Fruit fly (Drosophila melanogaster): ENCODE measurements around the gene Rfk.
A peak's percentile ranks its signal among the peaks of the same experiment; 100 is the strongest.

Gene Rfk

DNA sequence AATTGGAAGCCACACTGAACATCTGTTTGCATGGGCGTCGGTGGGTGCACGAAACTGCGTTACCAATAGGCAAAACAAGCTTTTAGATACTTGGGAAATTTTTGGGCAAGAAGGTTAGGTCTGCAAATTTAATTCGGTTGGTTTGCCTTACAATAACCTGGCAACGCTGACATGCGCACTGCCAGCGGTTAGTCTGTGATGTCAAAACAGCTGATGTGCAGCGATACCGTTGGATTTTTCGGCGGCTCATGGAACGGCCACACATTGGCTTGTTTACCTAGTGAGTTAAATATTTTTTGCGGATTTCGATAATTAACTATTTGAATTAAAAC is 26.3 kb downstream of the Rfk start, which contains the start of gene ArgRS-m (continued):
- TF ChIP-seq ara (GFP tag; IDR thresholded peaks at IDR 0.05) (no peak), nau (GFP tag; optimal IDR thresholded peaks at IDR 0.05) (no peak), da (GFP tag; optimal IDR thresholded peaks at IDR 0.05) (no peak), CG12942 (GFP tag; optimal IDR thresholded peaks at IDR 0.05) (peak; percentile 33), Dbx (GFP tag; IDR thresholded peaks at IDR 0.05) (peak; percentile 39; the same call in 1 of the 3 replicates), CG7987 (GFP tag; optimal IDR thresholded peaks at IDR 0.05) (no peak), br (optimal IDR thresholded peaks at IDR 0.05) (no peak), shn (GFP tag; optimal IDR thresholded peaks at IDR 0.05) (peak; percentile 52), Ada2b (GFP tag; IDR thresholded peaks at IDR 0.05) (no peak), crp (GFP tag; optimal IDR thresholded peaks at IDR 0.05) (peak; percentile 67 to 98), Awh (GFP tag; IDR thresholded peaks at IDR 0.05) (no peak), CG16779 (GFP tag; IDR thresholded peaks at IDR 0.05) (no peak), CG7786 (GFP tag; optimal IDR thresholded peaks at IDR 0.05) (peak; percentile 73), h (optimal IDR thresholded peaks at IDR 0.05) (no peak), fd3F (GFP tag; optimal IDR thresholded peaks at IDR 0.05) (peak; percentile 37), sisA (GFP tag; IDR thresholded peaks at IDR 0.05) (peak; percentile 31; the same call in 1 of the 2 replicates), C15 (GFP tag; IDR thresholded peaks at IDR 0.05) (no peak), Hr3 (GFP tag; optimal IDR thresholded peaks at IDR 0.05) (peak; percentile 47), Stat92E (GFP tag; optimal IDR thresholded peaks at IDR 0.05) (peak in 1 of 3 experiments; percentile 10), CG6683 (GFP tag; optimal IDR thresholded peaks at IDR 0.05) (peak; percentile 5), CG10267 (tag; optimal IDR thresholded peaks at IDR 0.05) (peak; percentile 50), HLH54F (GFP tag; optimal IDR thresholded peaks at IDR 0.05) (peak; percentile 69), CG8388 (GFP tag; optimal IDR thresholded peaks at IDR 0.05) (no peak), sna (GFP tag; IDR thresholded peaks at IDR 0.05; ENCODE audit: partially characterized antibody) (peak; percentile 44; the same call in 1 of the 2 replicates), caup (GFP tag; optimal IDR thresholded peaks at IDR 0.05; ENCODE audit: severe bottlenecking) (peak; percentile 62), CG10565 (GFP tag; optimal IDR thresholded peaks at IDR 0.05) (no peak), Drgx (GFP tag; IDR thresholded peaks at IDR 0.05) (peak; percentile 64), dmrt11E (tag; optimal IDR thresholded peaks at IDR 0.05) (no peak), kni (GFP tag; optimal IDR thresholded peaks at IDR 0.05) (no peak), CG3065 (GFP tag; optimal IDR thresholded peaks at IDR 0.05) (no peak), vvl (GFP tag; IDR thresholded peaks at IDR 0.05) (peak; percentile 53; the same call in 1 of the 2 replicates), CkIIα-i1 (GFP tag; IDR thresholded peaks at IDR 0.05) (no peak), Doc3 (GFP tag; IDR thresholded peaks at IDR 0.05; ENCODE audit: partially characterized antibody) (no peak), CG10274 (GFP tag; optimal IDR thresholded peaks at IDR 0.05) (no peak), Bdp1 (GFP tag; optimal IDR thresholded peaks at IDR 0.05) (peak; percentile 43), CG8944 (GFP tag; optimal IDR thresholded peaks at IDR 0.05) (peak; percentile 45), CG4707 (GFP tag; optimal IDR thresholded peaks at IDR 0.05) (no peak), sima (GFP tag; optimal IDR thresholded peaks at IDR 0.05) (no peak), CG10959 (GFP tag; IDR thresholded peaks at IDR 0.05) (no peak), wdn (GFP tag; IDR thresholded peaks at IDR 0.05) (no peak), CG31441 (GFP tag; IDR thresholded peaks at IDR 0.05) (no peak), gcm (GFP tag; optimal IDR thresholded peaks at IDR 0.05) (no peak), CG6654 (GFP tag; optimal IDR thresholded peaks at IDR 0.05) (no peak), amos (GFP tag; IDR thresholded peaks at IDR 0.05; ENCODE audit: partially characterized antibody) (no peak; the same call in 1 of the 2 replicates), CG8290 (GFP tag; optimal IDR thresholded peaks at IDR 0.05) (no peak), CG8290 (tag; optimal IDR thresholded peaks at IDR 0.05) (peak in 1 of 2 experiments; percentile 74), Six4 (GFP tag; optimal IDR thresholded peaks at IDR 0.05) (peak; percentile 23), nerfin-1 (tag; optimal IDR thresholded peaks at IDR 0.05) (no peak), Antp (GFP tag; optimal IDR thresholded peaks at IDR 0.05) (peak; percentile 52), ase (GFP tag; IDR thresholded peaks at IDR 0.05) (no peak), Oaz (GFP tag; IDR thresholded peaks at IDR 0.05) (no peak), pnt (GFP tag; optimal IDR thresholded peaks at IDR 0.05) (no peak)
